Worm (Caenorhabditis elegans): ENCODE measurements around the gene H23N18.6.

- TF ChIP-seq lin-15B (tag; optimal IDR thresholded peaks at IDR 0.05) (no peak), nhr-237 (tag; optimal IDR thresholded peaks at IDR 0.05) (no peak), swsn-7 (tag; optimal IDR thresholded peaks at IDR 0.05) (no peak), nhr-28 (tag; optimal IDR thresholded peaks at IDR 0.05) (no peak)
Measured at ce11 chrV:4895744-4896143, 19.1 kb downstream of the H23N18.6 start, which contains the start of gene ugt-9.
